Fruit fly (Drosophila melanogaster): ENCODE data around the gene CG4829.

The CG4829 gene

dm6 chrX:16782175-16782916 lies 29.2 kb upstream of the CG4829 start (continued):
- TF ChIP-seq pzg (GFP tag; optimal IDR thresholded peaks at IDR 0.05) (no peak), jumu (GFP tag; optimal IDR thresholded peaks at IDR 0.05) (peak; percentile 37), B-H2 (GFP tag; optimal IDR thresholded peaks at IDR 0.05) (no peak), schlank (tag; optimal IDR thresholded peaks at IDR 0.05) (peak; percentile 2), CG10543 (GFP tag; optimal IDR thresholded peaks at IDR 0.05) (peak; percentile 67), C15 (GFP tag; IDR thresholded peaks at IDR 0.05) (0 out of 3 replicates have a peak, but pooled peaks have one; percentile 33), CG12104 (GFP tag; optimal IDR thresholded peaks at IDR 0.05) (peak; percentile 29), CTCF (GFP tag; optimal IDR thresholded peaks at IDR 0.05) (no peak), Dad (GFP tag; optimal IDR thresholded peaks at IDR 0.05) (no peak), tap (tag; optimal IDR thresholded peaks at IDR 0.05) (peak; percentile 4), danr (GFP tag; IDR thresholded peaks at IDR 0.05) (no peak), CG34422 (GFP tag; IDR thresholded peaks at IDR 0.05) (peak; percentile 57), ara (GFP tag; IDR thresholded peaks at IDR 0.05) (peak; percentile 38; the same call in 1 of the 2 replicates), chm (GFP tag; IDR thresholded peaks at IDR 0.05) (peak; percentile 42; the same call in 1 of the 2 replicates), CG8281 (tag; optimal IDR thresholded peaks at IDR 0.05) (no peak), CG8388 (GFP tag; optimal IDR thresholded peaks at IDR 0.05) (peak; percentile 41), Optix (GFP tag; IDR thresholded peaks at IDR 0.05) (peak; percentile 60; the same call in 1 of the 3 replicates), slbo (GFP tag; IDR thresholded peaks at IDR 0.05) (peak; percentile 62; the same call in 1 of the 2 replicates), CG12744 (GFP tag; optimal IDR thresholded peaks at IDR 0.05) (no peak), Nf-YC (tag; optimal IDR thresholded peaks at IDR 0.05) (peak; percentile 18), CG10979 (tag; optimal IDR thresholded peaks at IDR 0.05) (peak; percentile 34), CG14014 (GFP tag; IDR thresholded peaks at IDR 0.05) (0 out of 2 replicates have a peak, but pooled peaks have one; percentile 32), Sox102F (GFP tag; optimal IDR thresholded peaks at IDR 0.05) (peak; percentile 69), Dip2 (GFP tag; IDR thresholded peaks at IDR 0.05) (no peak), CG18476 (GFP tag; optimal IDR thresholded peaks at IDR 0.05) (peak; percentile 34), p53 (GFP tag; optimal IDR thresholded peaks at IDR 0.05) (no peak), CG1024 (GFP tag; IDR thresholded peaks at IDR 0.05) (no peak), CG9876 (GFP tag; optimal IDR thresholded peaks at IDR 0.05) (peak; percentile 39), fd102C (GFP tag; optimal IDR thresholded peaks at IDR 0.05) (no peak), ro (GFP tag; IDR thresholded peaks at IDR 0.05) (no peak), CG15011 (GFP tag; optimal IDR thresholded peaks at IDR 0.05) (no peak), Ptx1 (GFP tag; IDR thresholded peaks at IDR 0.05) (peak; percentile 68), CG16813 (GFP tag; IDR thresholded peaks at IDR 0.05; ENCODE audit: partially characterized antibody) (no peak), Dbx (GFP tag; IDR thresholded peaks at IDR 0.05) (peak; percentile 51; the same call in 1 of the 3 replicates), crc (GFP tag; optimal IDR thresholded peaks at IDR 0.05) (peak; percentile 24), CG12071 (GFP tag; optimal IDR thresholded peaks at IDR 0.05) (peak; percentile 6), odd (GFP tag; optimal IDR thresholded peaks at IDR 0.05) (peak; percentile 31), vnd (GFP tag; IDR thresholded peaks at IDR 0.05; ENCODE audit: partially characterized antibody) (no peak), seq (GFP tag; IDR thresholded peaks at IDR 0.05) (peak; percentile 68), Kr (GFP tag; optimal IDR thresholded peaks at IDR 0.05) (no peak), Jarid2 (GFP tag; optimal IDR thresholded peaks at IDR 0.05) (peak; percentile 19), az2 (GFP tag; optimal IDR thresholded peaks at IDR 0.05) (peak; percentile 56), sisA (GFP tag; IDR thresholded peaks at IDR 0.05) (peak; percentile 46), insv (GFP tag; optimal IDR thresholded peaks at IDR 0.05) (no peak), Awh (GFP tag; IDR thresholded peaks at IDR 0.05) (peak; percentile 65; the same call in 1 of the 2 replicates), CG18599 (GFP tag; optimal IDR thresholded peaks at IDR 0.05) (peak; percentile 49), ranshi (GFP tag; IDR thresholded peaks at IDR 0.05) (0 out of 2 replicates have a peak, but pooled peaks have one; percentile 48), tin (GFP tag; optimal IDR thresholded peaks at IDR 0.05) (peak; percentile 53), zen (tag; optimal IDR thresholded peaks at IDR 0.05) (no peak), Bdp1 (GFP tag; optimal IDR thresholded peaks at IDR 0.05) (peak; percentile 10)

Measured in whole organism, embryonic.